Worm (Caenorhabditis elegans) whole organism, L3 larva: ENCODE measurements around the gene Y42H9B.3.

Source experiments
- R02D3.7 ChIP-seq: fragments of 150-350 bp; optimal IDR thresholded peaks from 2 replicates; lab custom pipeline; 2014; ENCODE audit warnings: missing biosample characterization, missing genetic modification characterization
- ZK546.5 ChIP-seq: sonication (generic microtip); optimal IDR thresholded peaks from 2 replicates; lab custom pipeline; 2017; ENCODE audit warnings: missing biosample characterization, missing genetic modification characterization
- aly-2 ChIP-seq: fragments of 150-350 bp; optimal IDR thresholded peaks from 2 replicates; lab custom pipeline; 2014; ENCODE audit warnings: missing biosample characterization, missing genetic modification characterization
- ama-1 ChIP-seq: fragments of 150-350 bp; optimal IDR thresholded peaks from 2 replicates; lab custom pipeline; 2018
- ceh-82 ChIP-seq: fragments of 150-350 bp; optimal IDR thresholded peaks from 2 replicates; lab custom pipeline; 2014; ENCODE audit warnings: missing biosample characterization, missing genetic modification characterization
- ceh-9 ChIP-seq: sonication (generic microtip); optimal IDR thresholded peaks from 2 replicates; lab custom pipeline; 2018; ENCODE audit warnings: missing biosample characterization, missing genetic modification characterization
- daf-12 ChIP-seq: fragments of 150-350 bp; optimal IDR thresholded peaks from 2 replicates; lab custom pipeline; 2014; ENCODE audit warnings: missing biosample characterization, missing genetic modification reagents, missing genetic modification characterization
- egl-27 ChIP-seq: sonication (generic microtip); optimal IDR thresholded peaks from 4 replicates; lab custom pipeline; 2017; ENCODE audit warnings: missing biosample characterization, missing genetic modification reagents, missing genetic modification characterization
- egl-5 ChIP-seq: fragments of 150-350 bp; optimal IDR thresholded peaks from 2 replicates; lab custom pipeline; 2017; ENCODE audit warnings: missing biosample characterization, missing genetic modification reagents, missing genetic modification characterization, inconsistent platforms
- elt-1 ChIP-seq: fragments of 150-350 bp; optimal IDR thresholded peaks from 2 replicates; lab custom pipeline; 2014; ENCODE audit warnings: missing biosample characterization, missing genetic modification characterization
- elt-2 ChIP-seq: sonication (generic microtip); optimal IDR thresholded peaks from 2 replicates; lab custom pipeline; 2016; ENCODE audit warnings: missing genetic modification reagents, mild to moderate bottlenecking, missing genetic modification characterization, missing compliant biosample characterization
- elt-3 ChIP-seq, 3 experiments: fragments of 150-350 bp in 1 of 3; sonication (generic microtip) in 2 of 3; optimal IDR thresholded peaks; 2 replicates in 2 of 3; 4 replicates in 1 of 3; lab custom pipeline; 2014 to 2017; ENCODE audit warnings: missing biosample characterization in 3 of 3, missing genetic modification characterization in 3 of 3
- fkh-2 ChIP-seq: fragments of 150-350 bp; optimal IDR thresholded peaks from 2 replicates; lab custom pipeline; 2014; ENCODE audit warnings: missing biosample characterization, missing genetic modification reagents, missing genetic modification characterization
- fos-1 ChIP-seq: fragments of 150-350 bp; optimal IDR thresholded peaks from 2 replicates; lab custom pipeline; 2014; ENCODE audit warnings: missing biosample characterization, missing genetic modification characterization
- hmg-11 ChIP-seq: sonication (generic microtip); optimal IDR thresholded peaks from 2 replicates; lab custom pipeline; 2016; ENCODE audit warnings: missing genetic modification characterization, missing compliant biosample characterization
- jun-1 ChIP-seq: fragments of 150-350 bp; optimal IDR thresholded peaks from 2 replicates; lab custom pipeline; 2014; ENCODE audit warnings: missing biosample characterization, missing genetic modification reagents, missing genetic modification characterization
- lin-15B ChIP-seq: fragments of 150-350 bp; optimal IDR thresholded peaks from 2 replicates; lab custom pipeline; 2014; ENCODE audit warnings: missing biosample characterization, missing genetic modification characterization
- lsy-12 ChIP-seq: sonication (generic microtip); optimal IDR thresholded peaks from 2 replicates; lab custom pipeline; 2016; ENCODE audit warnings: mild to moderate bottlenecking, missing genetic modification characterization, missing compliant biosample characterization
- mdl-1 ChIP-seq: fragments of 150-350 bp; optimal IDR thresholded peaks from 2 replicates; lab custom pipeline; 2014; ENCODE audit warnings: missing biosample characterization, missing genetic modification characterization
- mml-1 ChIP-seq: fragments of 150-350 bp; sonication (generic microtip); optimal IDR thresholded peaks from 3 replicates; lab custom pipeline; 2014; ENCODE audit warnings: missing biosample characterization, missing genetic modification characterization
- nhr-11 ChIP-seq: fragments of 150-350 bp; optimal IDR thresholded peaks from 2 replicates; lab custom pipeline; 2014; ENCODE audit warnings: missing biosample characterization, missing genetic modification characterization
- nhr-12 ChIP-seq: fragments of 150-350 bp; optimal IDR thresholded peaks from 2 replicates; lab custom pipeline; 2014; ENCODE audit warnings: missing biosample characterization, missing genetic modification characterization
- nhr-23 ChIP-seq: fragments of 150-350 bp; optimal IDR thresholded peaks from 2 replicates; lab custom pipeline; 2014; ENCODE audit warnings: missing biosample characterization, missing genetic modification reagents, missing genetic modification characterization
- nhr-237 ChIP-seq: fragments of 150-350 bp; optimal IDR thresholded peaks from 2 replicates; lab custom pipeline; 2014; ENCODE audit warnings: missing biosample characterization, missing genetic modification characterization
- nhr-25 ChIP-seq: sonication (generic microtip); optimal IDR thresholded peaks from 2 replicates; lab custom pipeline; 2017; ENCODE audit warnings: missing biosample characterization, missing genetic modification characterization
- nhr-28 ChIP-seq: fragments of 150-350 bp; optimal IDR thresholded peaks from 2 replicates; lab custom pipeline; 2014; ENCODE audit warnings: missing biosample characterization, missing genetic modification characterization
- nhr-43 ChIP-seq: sonication (generic microtip); optimal IDR thresholded peaks from 2 replicates; lab custom pipeline; 2016; ENCODE audit warnings: mild to moderate bottlenecking, missing genetic modification characterization, missing compliant biosample characterization; ENCODE audit not compliant: poor library complexity, severe bottlenecking
- nhr-67 ChIP-seq: fragments of 150-350 bp; optimal IDR thresholded peaks from 2 replicates; lab custom pipeline; 2014; ENCODE audit warnings: missing biosample characterization, missing genetic modification characterization
- nhr-76 ChIP-seq: fragments of 150-350 bp; sonication (generic microtip); optimal IDR thresholded peaks from 5 replicates; lab custom pipeline; 2014; ENCODE audit warnings: missing biosample characterization, missing genetic modification characterization
- nhr-77 ChIP-seq: fragments of 150-350 bp; optimal IDR thresholded peaks from 2 replicates; lab custom pipeline; 2014; ENCODE audit warnings: missing biosample characterization, missing genetic modification characterization
- pha-4 ChIP-seq: fragments of 150-350 bp; optimal IDR thresholded peaks from 2 replicates; lab custom pipeline; 2014; ENCODE audit warnings: missing biosample characterization, missing genetic modification reagents, missing genetic modification characterization
- pqm-1 ChIP-seq: fragments of 150-350 bp; optimal IDR thresholded peaks from 2 replicates; lab custom pipeline; 2017; ENCODE audit warnings: missing biosample characterization, missing genetic modification characterization, inconsistent platforms
- skn-1 ChIP-seq: fragments of 150-350 bp; optimal IDR thresholded peaks from 2 replicates; lab custom pipeline; 2014; ENCODE audit warnings: missing biosample characterization, missing genetic modification characterization
- snpc-4 ChIP-seq: fragments of 150-350 bp; optimal IDR thresholded peaks from 2 replicates; lab custom pipeline; 2014; ENCODE audit warnings: missing biosample characterization, missing genetic modification characterization
- tbx-2 ChIP-seq: sonication (generic microtip); optimal IDR thresholded peaks from 2 replicates; lab custom pipeline; 2016; ENCODE audit warnings: mild to moderate bottlenecking, missing genetic modification characterization, missing compliant biosample characterization
- unc-39 ChIP-seq: sonication (generic microtip); optimal IDR thresholded peaks from 4 replicates; lab custom pipeline; 2017; ENCODE audit warnings: missing biosample characterization, missing genetic modification characterization
- unc-62 ChIP-seq: fragments of 150-350 bp; sonication (generic microtip); optimal IDR thresholded peaks from 4 replicates; lab custom pipeline; 2014; ENCODE audit warnings: missing biosample characterization, missing genetic modification reagents, missing genetic modification characterization
- zag-1 ChIP-seq: fragments of 150-350 bp; optimal IDR thresholded peaks from 2 replicates; lab custom pipeline; 2014; ENCODE audit warnings: missing biosample characterization, missing genetic modification characterization
- ztf-11 ChIP-seq: fragments of 150-350 bp; optimal IDR thresholded peaks from 2 replicates; lab custom pipeline; 2014; ENCODE audit warnings: missing biosample characterization, missing genetic modification characterization
- ztf-4 ChIP-seq: fragments of 150-350 bp; optimal IDR thresholded peaks from 2 replicates; lab custom pipeline; 2014; ENCODE audit warnings: missing biosample characterization, missing genetic modification characterization

Y42H9B.3 gene

ce11 chrIV:8036492-8036891 is 24.3 kb upstream of the Y42H9B.3 start:
- TF ChIP-seq nhr-23 (tag; lab: Kevin White, UChicago) = peak; percentile 27
- TF ChIP-seq nhr-25 = peak; percentile 76
- TF ChIP-seq nhr-28 (tag; lab: Kevin White, UChicago) = no peak
- TF ChIP-seq lsy-12 (tag; lab: Kevin White, UChicago) = no peak
- TF ChIP-seq nhr-237 (tag; lab: Kevin White, UChicago) = no peak
- no peak for TF ChIP-seq nhr-77 (tag; lab: Kevin White, UChicago)
- no peak for TF ChIP-seq snpc-4 (tag; lab: Kevin White, UChicago)
- TF ChIP-seq elt-1 (tag; lab: Kevin White, UChicago) = peak; percentile 95
- no peak for TF ChIP-seq egl-27 (tag; lab: Kevin White, UChicago)
- no peak for TF ChIP-seq daf-12 (tag; lab: Kevin White, UChicago)
- TF ChIP-seq nhr-43 (tag; lab: Kevin White, UChicago) = peak; percentile 58

- no peak for TF ChIP-seq ZK546.5 (tag; lab: Kevin White, UChicago)
- TF ChIP-seq skn-1 = no peak
- peak; percentile 30 for TF ChIP-seq pqm-1
- no peak for TF ChIP-seq pha-4 (tag; lab: Kevin White, UChicago)
- TF ChIP-seq hmg-11 (tag; lab: Kevin White, UChicago) = no peak
- TF ChIP-seq elt-2 (tag; lab: Kevin White, UChicago) = peak; percentile 59
- no peak for TF ChIP-seq ztf-4 (tag; lab: Kevin White, UChicago)
Observed at ce11 chrIV:8034182-8034581, 22.0 kb upstream of the Y42H9B.3 start.

ce11 chrIV:8032135-8032915 is 20.1 kb upstream of the Y42H9B.3 start:
- TF ChIP-seq daf-12 (tag; lab: Kevin White, UChicago) (no peak), unc-39 (tag; lab: Kevin White, UChicago) (no peak), hmg-11 (tag; lab: Kevin White, UChicago) (no peak), nhr-67 (no peak), lin-15B (tag; lab: Kevin White, UChicago) (no peak), jun-1 (peak; percentile 35), pqm-1 (peak; percentile 100), ama-1 (lab: Kevin White, UChicago) (no peak), nhr-12 (tag; lab: Kevin White, UChicago) (no peak), elt-2 (tag; lab: Kevin White, UChicago) (peak; percentile 98), aly-2 (tag; lab: Kevin White, UChicago) (no peak), pha-4 (tag; lab: Kevin White, UChicago) (peak; percentile 43), lsy-12 (tag; lab: Kevin White, UChicago) (no peak)

ce11 chrIV:8030099-8030498 is 17.9 kb upstream of the Y42H9B.3 start:
- TF ChIP-seq pqm-1 = peak; percentile 66
- TF ChIP-seq elt-2 (tag; lab: Kevin White, UChicago) = peak; percentile 95
- TF ChIP-seq ceh-9 = no peak

- TF ChIP-seq elt-3 (tag; optimal IDR thresholded peaks at IDR 0.05; lab: Kevin White, UChicago) (no peak), ceh-9 (no peak), jun-1 (no peak), egl-5 (tag; lab: Kevin White, UChicago) (no peak), pha-4 (tag; lab: Kevin White, UChicago) (no peak), ama-1 (lab: Kevin White, UChicago) (no peak), egl-27 (tag; lab: Kevin White, UChicago) (no peak), unc-62 (GFP tag; lab: Kevin White, UChicago) (no peak), unc-39 (tag; lab: Kevin White, UChicago) (no peak), nhr-76 (tag; lab: Kevin White, UChicago) (no peak), nhr-237 (tag; lab: Kevin White, UChicago) (no peak)
Observed at ce11 chrIV:8029413-8029812, 17.2 kb upstream of the Y42H9B.3 start, which contains the start of gene nhr-31. Gene nhr-31, minus strand, starts transcription at chrIV:8029513.

- TF ChIP-seq lin-15B (tag; lab: Kevin White, UChicago) (no peak), mdl-1 (peak; percentile 68), egl-5 (tag; lab: Kevin White, UChicago) (no peak), tbx-2 (tag; lab: Kevin White, UChicago) (no peak), ztf-11 (no peak), hmg-11 (tag; lab: Kevin White, UChicago) (no peak), mml-1 (no peak), unc-39 (tag; lab: Kevin White, UChicago) (no peak), elt-1 (tag; lab: Kevin White, UChicago) (peak; percentile 42), daf-12 (tag; lab: Kevin White, UChicago) (no peak), nhr-28 (tag; lab: Kevin White, UChicago) (no peak), R02D3.7 (tag; lab: Kevin White, UChicago) (no peak), zag-1 (no peak), ceh-9 (no peak), fkh-2 (no peak), skn-1 (no peak), lsy-12 (tag; lab: Kevin White, UChicago) (peak; percentile 9), ceh-82 (tag; lab: Kevin White, UChicago) (no peak), nhr-76 (tag; lab: Kevin White, UChicago) (no peak), elt-2 (tag; lab: Kevin White, UChicago) (peak; percentile 88), unc-62 (GFP tag; lab: Kevin White, UChicago) (no peak), nhr-11 (tag; lab: Kevin White, UChicago) (no peak), fos-1 (tag; lab: Kevin White, UChicago) (no peak)
Observed at ce11 chrIV:8028372-8028771, 16.1 kb upstream of the Y42H9B.3 start.
